Worm (Caenorhabditis elegans): ENCODE measurements around the gene tag-30.

- TF ChIP-seq pqm-1 (tag; optimal IDR thresholded peaks at IDR 0.05): no peak
- no peak for TF ChIP-seq lin-15B (tag; optimal IDR thresholded peaks at IDR 0.05)
- TF ChIP-seq hlh-17 (GFP tag; optimal IDR thresholded peaks at IDR 0.05; ENCODE audit: borderline replicate concordance): no peak
- peak; percentile 20 for TF ChIP-seq nhr-47 (tag; optimal IDR thresholded peaks at IDR 0.05)
Observed at ce11 chrIV:11867652-11868232, 12.8 kb upstream of the tag-30 start.

Measured in whole organism, L1 larva.